Worm (Caenorhabditis elegans): ENCODE measurements around the gene srh-147.

DNA sequence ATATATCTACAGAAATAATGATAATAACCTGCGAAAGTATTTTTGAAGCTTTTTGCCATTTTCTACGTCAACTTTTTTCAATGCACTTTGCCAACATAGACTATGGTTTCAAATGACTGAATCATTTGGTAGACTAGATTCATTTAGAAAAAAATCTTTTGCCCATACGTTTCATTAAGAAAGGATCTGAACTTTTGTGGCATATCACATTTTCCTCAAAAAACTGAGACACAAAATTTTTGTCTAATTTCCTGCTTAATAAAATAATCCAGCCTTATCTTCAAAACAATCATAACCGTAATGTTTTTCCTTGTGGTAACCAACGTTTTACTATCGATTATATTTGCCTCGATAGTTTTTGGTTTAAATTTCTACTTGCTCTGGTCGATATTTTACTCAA, 24.0 kb downstream of the srh-147 start, which contains the start of gene srbc-51:
- TF ChIP-seq ama-1 (optimal IDR thresholded peaks at IDR 0.05) (no peak), B0310.2 (tag; optimal IDR thresholded peaks at IDR 0.05) (no peak), hmbx-1 (tag; optimal IDR thresholded peaks at IDR 0.05) (no peak), tbx-11 (GFP tag; IDR thresholded peaks at IDR 0.05) (no peak), sea-1 (GFP tag; conservative IDR thresholded peaks at IDR 0.05) (no peak), scrt-1 (GFP tag; IDR thresholded peaks at IDR 0.05) (no peak), flt-1 (GFP tag; IDR thresholded peaks at IDR 0.05) (no peak), aly-1 (tag; optimal IDR thresholded peaks at IDR 0.05) (no peak), ceh-36 (tag; optimal IDR thresholded peaks at IDR 0.05) (no peak), hmg-4 (GFP tag; optimal IDR thresholded peaks at IDR 0.05) (no peak), tra-4 (tag; optimal IDR thresholded peaks at IDR 0.05) (no peak), ets-7 (tag; optimal IDR thresholded peaks at IDR 0.05) (no peak), ceh-13 (GFP tag; optimal IDR thresholded peaks at IDR 0.05) (no peak), hnd-1 (tag; optimal IDR thresholded peaks at IDR 0.05) (no peak)

Data from whole organism, early embryonic.